Fruit fly (Drosophila melanogaster): Measurements from ENCODE around the gene SdicA.
"Not testable (repeated sequence)": the region's sequence is repeated elsewhere in the genome, so short reads cannot be mapped to it uniquely, and the experiment has no call there.

- not testable (repeated sequence) for TF ChIP-seq insv, Sin3A (optimal IDR thresholded peaks at IDR 0.05)
Observed at dm6 chrX:20186387-20186786, 15.3 kb downstream of the SdicA start, which contains the start of gene Sdic2.

All from Kc167 (cell line).